Fruit fly (Drosophila melanogaster): ENCODE data around the gene Wwox.

Wwox gene

dm6 chr2L:7970001-7970400 is 34.1 kb downstream of the Wwox start:
- TF ChIP-seq CG15710 (tag; optimal IDR thresholded peaks at IDR 0.05): no peak
- no peak for TF ChIP-seq rn (GFP tag; IDR thresholded peaks at IDR 0.05)
- no peak for TF ChIP-seq EcR (GFP tag; optimal IDR thresholded peaks at IDR 0.05)
- no peak for TF ChIP-seq D1 (tag; optimal IDR thresholded peaks at IDR 0.05)
- no peak for TF ChIP-seq CG8301 (tag; optimal IDR thresholded peaks at IDR 0.05)
- no peak for TF ChIP-seq Pif1A (GFP tag; optimal IDR thresholded peaks at IDR 0.05)
- no peak for TF ChIP-seq CG14655 (GFP tag; optimal IDR thresholded peaks at IDR 0.05)
- TF ChIP-seq fd96Ca (GFP tag; IDR thresholded peaks at IDR 0.05): no peak
- TF ChIP-seq CG4496 (GFP tag; IDR thresholded peaks at IDR 0.05): no peak
- no peak for TF ChIP-seq CG17806 (tag; optimal IDR thresholded peaks at IDR 0.05)
- no peak for TF ChIP-seq CG34367 (tag; optimal IDR thresholded peaks at IDR 0.05)
- no peak for TF ChIP-seq Pif1B (GFP tag; optimal IDR thresholded peaks at IDR 0.05)

- TF ChIP-seq CG4496 (GFP tag; IDR thresholded peaks at IDR 0.05) (peak; percentile 19; the same call in 1 of the 3 replicates), Pif1B (GFP tag; optimal IDR thresholded peaks at IDR 0.05) (no peak)
These were observed 34.8 kb downstream of the Wwox start for dm6 chr2L:7969329-7969728.

- TF ChIP-seq CG8159 (tag; optimal IDR thresholded peaks at IDR 0.05) (peak; percentile 73), CG8301 (tag; optimal IDR thresholded peaks at IDR 0.05) (peak; percentile 57), CG12605 (GFP tag; IDR thresholded peaks at IDR 0.05) (no peak), Snoo (tag; optimal IDR thresholded peaks at IDR 0.05) (no peak), CG4496 (GFP tag; IDR thresholded peaks at IDR 0.05) (0 out of 3 replicates have a peak, but pooled peaks have one; percentile 23), gl (tag; optimal IDR thresholded peaks at IDR 0.05) (no peak), CG34367 (tag; optimal IDR thresholded peaks at IDR 0.05) (no peak), Pif1B (GFP tag; optimal IDR thresholded peaks at IDR 0.05) (no peak), CG9948 (tag; optimal IDR thresholded peaks at IDR 0.05) (peak; percentile 59), CG13204 (GFP tag; optimal IDR thresholded peaks at IDR 0.05) (no peak), CG17806 (tag; optimal IDR thresholded peaks at IDR 0.05) (peak; percentile 43), CG14655 (GFP tag; optimal IDR thresholded peaks at IDR 0.05) (peak; percentile 64), Pif1A (GFP tag; optimal IDR thresholded peaks at IDR 0.05) (no peak), CG10348 (GFP tag; IDR thresholded peaks at IDR 0.05) (no peak), EcR (GFP tag; optimal IDR thresholded peaks at IDR 0.05) (no peak), CG15710 (tag; optimal IDR thresholded peaks at IDR 0.05) (peak; percentile 32), Ets98B (GFP tag; IDR thresholded peaks at IDR 0.05) (peak; percentile 39; the same call in 1 of the 2 replicates), CG32121 (GFP tag; IDR thresholded peaks at IDR 0.05) (peak; percentile 41; the same call in 1 of the 2 replicates), D1 (tag; optimal IDR thresholded peaks at IDR 0.05) (peak; percentile 63), rn (GFP tag; IDR thresholded peaks at IDR 0.05) (no peak), fd96Ca (GFP tag; IDR thresholded peaks at IDR 0.05) (no peak)
These were observed 36.0 kb downstream of the Wwox start for dm6 chr2L:7968054-7968453.

- TF ChIP-seq CG4496 (GFP tag; IDR thresholded peaks at IDR 0.05) (0 out of 3 replicates have a peak, but pooled peaks have one; percentile 14), gl (tag; optimal IDR thresholded peaks at IDR 0.05) (no peak)
These were observed 36.4 kb downstream of the Wwox start for dm6 chr2L:7967645-7968044.

dm6 chr2L:7966866-7967549 is 37.1 kb downstream of the Wwox start:
- TF ChIP-seq EcR (GFP tag; optimal IDR thresholded peaks at IDR 0.05) (peak; percentile 35), CG14655 (GFP tag; optimal IDR thresholded peaks at IDR 0.05) (peak; percentile 25), rn (GFP tag; IDR thresholded peaks at IDR 0.05) (no peak)

- TF ChIP-seq CG4496 (GFP tag; IDR thresholded peaks at IDR 0.05) (no peak), EcR (GFP tag; optimal IDR thresholded peaks at IDR 0.05) (no peak), Ets98B (GFP tag; IDR thresholded peaks at IDR 0.05) (no peak), Pif1B (GFP tag; optimal IDR thresholded peaks at IDR 0.05) (no peak), Snoo (tag; optimal IDR thresholded peaks at IDR 0.05) (no peak), CG10348 (GFP tag; IDR thresholded peaks at IDR 0.05) (no peak), rn (GFP tag; IDR thresholded peaks at IDR 0.05) (no peak)
These were observed 37.6 kb downstream of the Wwox start for dm6 chr2L:7966461-7966846.

- TF ChIP-seq CG8159 (tag; optimal IDR thresholded peaks at IDR 0.05): peak; percentile 47
- peak; percentile 42 for TF ChIP-seq CG9948 (tag; optimal IDR thresholded peaks at IDR 0.05)
- peak; percentile 52 for TF ChIP-seq CG8301 (tag; optimal IDR thresholded peaks at IDR 0.05)
- no peak for TF ChIP-seq CG13204 (GFP tag; optimal IDR thresholded peaks at IDR 0.05)
- TF ChIP-seq CG32121 (GFP tag; IDR thresholded peaks at IDR 0.05): no peak
- TF ChIP-seq CG10348 (GFP tag; IDR thresholded peaks at IDR 0.05): no peak
- TF ChIP-seq Snoo (tag; optimal IDR thresholded peaks at IDR 0.05): no peak
- TF ChIP-seq CG34367 (tag; optimal IDR thresholded peaks at IDR 0.05): peak; percentile 5
- peak; percentile 18 for TF ChIP-seq EcR (GFP tag; optimal IDR thresholded peaks at IDR 0.05)
- no peak for TF ChIP-seq CG4496 (GFP tag; IDR thresholded peaks at IDR 0.05)
- TF ChIP-seq D1 (tag; optimal IDR thresholded peaks at IDR 0.05): peak; percentile 19
- peak; percentile 1 for TF ChIP-seq CG15710 (tag; optimal IDR thresholded peaks at IDR 0.05)
- peak; percentile 61 for TF ChIP-seq CG14655 (GFP tag; optimal IDR thresholded peaks at IDR 0.05)
- no peak for TF ChIP-seq rn (GFP tag; IDR thresholded peaks at IDR 0.05)
- no peak; the same call in 1 of the 2 replicates for TF ChIP-seq Ets98B (GFP tag; IDR thresholded peaks at IDR 0.05)
- peak; percentile 27 for TF ChIP-seq Pif1A (GFP tag; optimal IDR thresholded peaks at IDR 0.05)
- peak; percentile 44 for TF ChIP-seq CG17806 (tag; optimal IDR thresholded peaks at IDR 0.05)
- TF ChIP-seq gl (tag; optimal IDR thresholded peaks at IDR 0.05): no peak
- TF ChIP-seq Pif1B (GFP tag; optimal IDR thresholded peaks at IDR 0.05): no peak
- no peak for TF ChIP-seq fd96Ca (GFP tag; IDR thresholded peaks at IDR 0.05)
- no peak for TF ChIP-seq CG12605 (GFP tag; IDR thresholded peaks at IDR 0.05)
These were observed 38.2 kb downstream of the Wwox start for dm6 chr2L:7965808-7966460.
